Worm (Caenorhabditis elegans) whole organism, L1 larva: ENCODE data around the gene his-6.

Experiments
- C16A3.4 ChIP-seq: fragments of 150-350 bp; optimal IDR thresholded peaks from 2 replicates; lab custom pipeline; 2014; ENCODE audit warnings: missing biosample characterization, missing genetic modification characterization
- C34B4.2 ChIP-seq: sonication (generic microtip); optimal IDR thresholded peaks from 2 replicates; lab custom pipeline; 2017; ENCODE audit warnings: mild to moderate bottlenecking, missing genetic modification characterization, missing compliant biosample characterization
- Y116A8C.19 ChIP-seq: sonication (generic microtip); optimal IDR thresholded peaks from 2 replicates; lab custom pipeline; 2016; ENCODE audit warnings: missing compliant biosample characterization, missing genetic modification characterization, borderline replicate concordance
- aha-1 ChIP-seq: fragments of 150-350 bp; optimal IDR thresholded peaks from 2 replicates; lab custom pipeline; 2014; ENCODE audit warnings: missing biosample characterization, missing genetic modification characterization
- ama-1 ChIP-seq: fragments of 150-350 bp; optimal IDR thresholded peaks from 2 replicates; lab custom pipeline; 2014
- blmp-1 ChIP-seq: fragments of 150-350 bp; optimal IDR thresholded peaks from 2 replicates; lab custom pipeline; 2014; ENCODE audit warnings: missing biosample characterization, missing genetic modification characterization
- ceh-8 ChIP-seq: fragments of 200-800 bp; sonication (Bioruptor generic); optimal IDR thresholded peaks from 2 replicates; lab custom pipeline; 2018; ENCODE audit warnings: mild to moderate bottlenecking, missing genetic modification characterization, moderate library complexity, missing compliant biosample characterization
- ceh-82 ChIP-seq, 3 experiments: fragments of 150-350 bp in 1 of 3; sonication (generic microtip) in 2 of 3; optimal IDR thresholded peaks; 2 replicates each; lab custom pipeline; 2014 to 2017; ENCODE audit warnings: missing biosample characterization in 3 of 3, missing genetic modification characterization in 3 of 3
- ces-1 ChIP-seq: fragments of 150-350 bp; optimal IDR thresholded peaks from 2 replicates; lab custom pipeline; 2014; ENCODE audit warnings: missing biosample characterization, missing genetic modification reagents, missing genetic modification characterization
- dpl-1 ChIP-seq, 3 experiments: fragments of 150-350 bp in 2 of 3; sonication (generic microtip) in 1 of 3; optimal IDR thresholded peaks; 2 replicates each; lab custom pipeline; 2014 to 2017; ENCODE audit warnings: missing biosample characterization in 3 of 3, missing genetic modification characterization in 3 of 3, missing genetic modification reagents in 3 of 3
- dsc-1 ChIP-seq: sonication (generic microtip); optimal IDR thresholded peaks from 2 replicates; lab custom pipeline; 2016; ENCODE audit warnings: mild to moderate bottlenecking, missing genetic modification characterization, missing compliant biosample characterization
- efl-1 ChIP-seq, 4 experiments: fragments of 150-350 bp; optimal IDR thresholded peaks in 3 of 4; peaks in 1 of 4; 1 replicate in 1 of 4; 2 replicates in 3 of 4; lab custom pipeline; 2014; ENCODE audit warnings: missing biosample characterization in 2 of 4, missing genetic modification characterization in 2 of 4, missing genetic modification reagents in 2 of 4
- efl-3 ChIP-seq: fragments of 200-800 bp; sonication (Bioruptor generic); optimal IDR thresholded peaks from 2 replicates; lab custom pipeline; 2018; ENCODE audit warnings: mild to moderate bottlenecking, missing genetic modification characterization, missing compliant biosample characterization
- elt-3 ChIP-seq, 6 experiments: fragments of 150-350 bp in 1 of 6; sonication (generic microtip); optimal IDR thresholded peaks; 2 replicates each; lab custom pipeline; 2017 to 2018; ENCODE audit warnings: missing biosample characterization in 6 of 6, missing genetic modification characterization in 6 of 6, inconsistent platforms in 1 of 6
- fkh-8 ChIP-seq: sonication (generic microtip); optimal IDR thresholded peaks from 2 replicates; lab custom pipeline; 2016; ENCODE audit warnings: mild to moderate bottlenecking, missing genetic modification characterization, missing compliant biosample characterization
- fos-1 ChIP-seq: fragments of 150-350 bp; optimal IDR thresholded peaks from 2 replicates; lab custom pipeline; 2014; ENCODE audit warnings: missing biosample characterization, missing genetic modification characterization
- grh-1 ChIP-seq: fragments of 200-800 bp; sonication (Bioruptor generic); IDR thresholded peaks from 2 replicates; pipeline ENCODE4 v1.3.6; 2022; ENCODE audit warnings: missing genetic modification reagents, missing genetic modification characterization, missing compliant biosample characterization
- hpl-2 ChIP-seq: fragments of 150-350 bp; optimal IDR thresholded peaks from 2 replicates; lab custom pipeline; 2014; ENCODE audit warnings: missing biosample characterization, missing genetic modification reagents, missing genetic modification characterization
- isw-1 ChIP-seq: fragments of 200-800 bp; sonication (Bioruptor generic); IDR thresholded peaks from 2 replicates; pipeline ENCODE4 v1.3.6; 2022; ENCODE audit warnings: missing genetic modification characterization, missing compliant biosample characterization
- jun-1 ChIP-seq: fragments of 150-350 bp; optimal IDR thresholded peaks from 2 replicates; lab custom pipeline; 2014; ENCODE audit warnings: missing biosample characterization, missing genetic modification reagents, missing genetic modification characterization
- lin-14 ChIP-seq: fragments of 200-800 bp; sonication (Bioruptor generic); optimal IDR thresholded peaks from 2 replicates; lab custom pipeline; 2018; ENCODE audit warnings: mild to moderate bottlenecking, missing genetic modification characterization, moderate library complexity, missing compliant biosample characterization
- lin-35 ChIP-seq, 2 experiments: fragments of 150-350 bp; optimal IDR thresholded peaks; 2 replicates each; lab custom pipeline; 2014; ENCODE audit warnings: missing biosample characterization in 2 of 2, missing genetic modification characterization in 2 of 2, missing genetic modification reagents in 2 of 2
- lin-39 ChIP-seq: fragments of 150-350 bp; optimal IDR thresholded peaks from 2 replicates; lab custom pipeline; 2014; ENCODE audit warnings: missing biosample characterization, missing genetic modification reagents, missing genetic modification characterization
- lsy-2 ChIP-seq, 2 experiments: fragments of 150-350 bp; optimal IDR thresholded peaks; 2 replicates each; lab custom pipeline; 2014; ENCODE audit warnings: missing biosample characterization in 2 of 2, missing genetic modification characterization in 2 of 2
- mab-9 ChIP-seq: fragments of 200-800 bp; sonication (Bioruptor generic); IDR thresholded peaks from 2 replicates; pipeline ENCODE4 v1.3.6; 2022; ENCODE audit warnings: missing genetic modification reagents, missing genetic modification characterization, missing compliant biosample characterization
- mdl-1 ChIP-seq, 2 experiments: fragments of 150-350 bp; optimal IDR thresholded peaks; 2 replicates each; lab custom pipeline; 2014 to 2017; ENCODE audit warnings: missing biosample characterization in 2 of 2, missing genetic modification characterization in 2 of 2, inconsistent platforms in 1 of 2
- mep-1 ChIP-seq: fragments of 150-350 bp; optimal IDR thresholded peaks from 2 replicates; lab custom pipeline; 2014; ENCODE audit warnings: missing biosample characterization, missing genetic modification characterization
- nhr-12 ChIP-seq: sonication (generic microtip); optimal IDR thresholded peaks from 2 replicates; lab custom pipeline; 2017; ENCODE audit warnings: missing biosample characterization, missing genetic modification characterization
- nhr-19 ChIP-seq: fragments of 200-800 bp; sonication (Bioruptor generic); conservative IDR thresholded peaks from 2 replicates; pipeline ENCODE4 v1.3.6; 2022; ENCODE audit warnings: missing genetic modification characterization, missing compliant biosample characterization
- nhr-20 ChIP-seq: sonication (generic microtip); optimal IDR thresholded peaks from 2 replicates; lab custom pipeline; 2016; ENCODE audit warnings: mild to moderate bottlenecking, missing genetic modification characterization, missing compliant biosample characterization
- nhr-237 ChIP-seq: fragments of 150-350 bp; optimal IDR thresholded peaks from 2 replicates; lab custom pipeline; 2014; ENCODE audit warnings: missing biosample characterization, missing genetic modification characterization
- nhr-28 ChIP-seq: fragments of 150-350 bp; optimal IDR thresholded peaks from 2 replicates; lab custom pipeline; 2014; ENCODE audit warnings: missing biosample characterization, missing genetic modification characterization
- nhr-47 ChIP-seq: sonication (generic microtip); optimal IDR thresholded peaks from 2 replicates; lab custom pipeline; 2016; ENCODE audit warnings: mild to moderate bottlenecking, missing genetic modification characterization, moderate library complexity, missing compliant biosample characterization
- nhr-71 ChIP-seq: sonication (generic microtip); optimal IDR thresholded peaks from 2 replicates; lab custom pipeline; 2016; ENCODE audit warnings: mild to moderate bottlenecking, missing genetic modification characterization, moderate library complexity, missing compliant biosample characterization
- nhr-77 ChIP-seq: fragments of 150-350 bp; optimal IDR thresholded peaks from 2 replicates; lab custom pipeline; 2014; ENCODE audit warnings: missing biosample characterization, missing genetic modification characterization
- nhr-84 ChIP-seq: sonication (generic microtip); optimal IDR thresholded peaks from 2 replicates; lab custom pipeline; 2017; ENCODE audit warnings: missing biosample characterization, missing genetic modification characterization
- nhr-85 ChIP-seq: sonication (generic microtip); peaks from one replicate; lab custom pipeline; 2016; ENCODE audit warnings: missing genetic modification characterization, inconsistent platforms, missing compliant biosample characterization
- nhr-90 ChIP-seq: sonication (generic microtip); optimal IDR thresholded peaks from 2 replicates; lab custom pipeline; 2016; ENCODE audit warnings: mild to moderate bottlenecking, missing genetic modification characterization, missing compliant biosample characterization; ENCODE audit not compliant: poor library complexity
- pag-3 ChIP-seq: sonication (generic microtip); optimal IDR thresholded peaks from 2 replicates; lab custom pipeline; 2017; ENCODE audit warnings: missing genetic modification characterization, mild to moderate bottlenecking, missing compliant biosample characterization, antibody characterized with exemption, borderline replicate concordance; ENCODE audit not compliant: insufficient read depth
- pax-3 ChIP-seq: fragments of 200-800 bp; sonication (Bioruptor generic); optimal IDR thresholded peaks from 2 replicates; lab custom pipeline; 2018; ENCODE audit warnings: mild to moderate bottlenecking, missing genetic modification characterization, moderate library complexity, missing compliant biosample characterization
- pqm-1 ChIP-seq: sonication (generic microtip); optimal IDR thresholded peaks from 3 replicates; lab custom pipeline; 2017; ENCODE audit warnings: missing biosample characterization, missing genetic modification characterization
- rnt-1 ChIP-seq: sonication (generic microtip); optimal IDR thresholded peaks from 2 replicates; lab custom pipeline; 2016; ENCODE audit warnings: mild to moderate bottlenecking, missing genetic modification characterization, moderate library complexity, missing compliant biosample characterization
- skn-1 ChIP-seq: fragments of 150-350 bp; optimal IDR thresholded peaks from 2 replicates; lab custom pipeline; 2014; ENCODE audit warnings: missing biosample characterization, missing genetic modification characterization
- snpc-4 ChIP-seq: fragments of 150-350 bp; optimal IDR thresholded peaks from 2 replicates; lab custom pipeline; 2014; ENCODE audit warnings: missing biosample characterization, missing genetic modification characterization
- sox-4 ChIP-seq: sonication (generic microtip); optimal IDR thresholded peaks from 2 replicates; lab custom pipeline; 2016; ENCODE audit warnings: missing genetic modification characterization, missing compliant biosample characterization
- swsn-7 ChIP-seq: sonication (generic microtip); optimal IDR thresholded peaks from 2 replicates; lab custom pipeline; 2016; ENCODE audit warnings: missing genetic modification characterization, missing compliant biosample characterization
- unc-30 ChIP-seq: sonication (generic microtip); optimal IDR thresholded peaks from 2 replicates; lab custom pipeline; 2017; ENCODE audit warnings: missing biosample characterization, missing genetic modification characterization
- unc-62 ChIP-seq: fragments of 150-350 bp; optimal IDR thresholded peaks from 2 replicates; lab custom pipeline; 2014; ENCODE audit warnings: missing biosample characterization, missing genetic modification reagents, missing genetic modification characterization
- unc-98 ChIP-seq: fragments of 200-800 bp; sonication (Bioruptor generic); IDR thresholded peaks from 2 replicates; pipeline ENCODE4 v1.3.6; 2022; ENCODE audit warnings: missing genetic modification characterization, missing compliant biosample characterization
- vab-15 ChIP-seq: sonication (generic microtip); optimal IDR thresholded peaks from 2 replicates; lab custom pipeline; 2017; ENCODE audit warnings: missing genotype, mild to moderate bottlenecking, missing genetic modification characterization, missing compliant biosample characterization
- zag-1 ChIP-seq: fragments of 150-350 bp; optimal IDR thresholded peaks from 2 replicates; lab custom pipeline; 2014; ENCODE audit warnings: missing biosample characterization, missing genetic modification characterization
- ztf-4 ChIP-seq: fragments of 150-350 bp; optimal IDR thresholded peaks from 2 replicates; lab custom pipeline; 2014; ENCODE audit warnings: missing biosample characterization, missing genetic modification characterization

Gene his-6

DNA sequence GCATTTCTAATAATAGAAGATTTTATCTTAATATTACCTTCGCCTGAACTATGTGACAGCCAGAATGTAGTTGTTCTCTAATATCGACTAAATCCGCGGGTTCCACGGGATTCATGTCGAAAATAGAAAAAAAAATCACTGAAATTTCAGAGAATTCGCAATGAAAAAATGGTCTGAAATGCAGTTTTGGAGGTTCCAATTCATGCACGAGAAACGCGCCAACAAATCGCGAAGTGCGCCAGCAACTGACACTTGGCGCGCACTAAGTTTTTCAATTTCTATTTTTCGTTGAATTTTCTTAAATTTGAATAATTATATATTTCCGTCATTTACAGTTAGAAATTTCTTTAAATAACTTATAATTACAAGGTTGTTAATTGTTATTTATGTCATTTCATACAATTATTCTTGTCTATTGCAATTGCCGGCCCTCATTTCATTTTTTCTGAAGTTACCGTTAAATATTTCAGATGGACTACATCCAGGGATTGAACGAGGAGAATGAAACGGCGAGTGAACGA is 35.1 kb upstream of the his-6 start, which contains the start of the genes F25G6.9 and symk-1 (continued):
- TF ChIP-seq sox-4 (peak; percentile 57), unc-62 (GFP tag; lab: Kevin White, UChicago) (no peak), jun-1 (tag; lab: Kevin White, UChicago) (no peak), pqm-1 (no peak), dpl-1 (GFP tag; optimal IDR thresholded peaks at IDR 0.05; lab: Kevin White, UChicago) (peak; percentile 61 to 75 (median 71)), nhr-237 (tag; lab: Kevin White, UChicago) (no peak), nhr-12 (tag; lab: Kevin White, UChicago) (no peak), nhr-90 (tag; lab: Kevin White, UChicago) (peak; percentile 79), mab-9 (no peak), elt-3 (tag; optimal IDR thresholded peaks at IDR 0.05; lab: Kevin White, UChicago) (peak in 2 of 6 experiments; percentile 13 to 17), skn-1 (tag; lab: Kevin White, UChicago) (peak; percentile 52), lsy-2 (tag; optimal IDR thresholded peaks at IDR 0.05; lab: Kevin White, UChicago) (peak; percentile 72 to 82), nhr-84 (tag; lab: Kevin White, UChicago) (no peak), Y116A8C.19 (no peak), unc-30 (tag; lab: Kevin White, UChicago) (no peak), dsc-1 (peak; percentile 82), mdl-1 (tag; optimal IDR thresholded peaks at IDR 0.05; lab: Kevin White, UChicago) (peak in 1 of 2 experiments; percentile 37), nhr-47 (tag; lab: Kevin White, UChicago) (peak; percentile 89), C34B4.2 (tag; lab: Kevin White, UChicago) (no peak), lin-35 (GFP tag; optimal IDR thresholded peaks at IDR 0.05; lab: Kevin White, UChicago) (peak; percentile 70 to 73), lin-14 (peak; percentile 72), ceh-82 (tag; optimal IDR thresholded peaks at IDR 0.05; lab: Kevin White, UChicago) (peak; percentile 58 to 74 (median 69)), pag-3 (tag; lab: Kevin White, UChicago) (no peak), nhr-71 (tag; lab: Kevin White, UChicago) (peak; percentile 86), swsn-7 (tag; lab: Kevin White, UChicago) (peak; percentile 82), aha-1 (tag; lab: Kevin White, UChicago) (no peak), fos-1 (peak; percentile 7), nhr-28 (tag; lab: Kevin White, UChicago) (no peak), rnt-1 (peak; percentile 86), pax-3 (no peak), lin-39 (tag; lab: Kevin White, UChicago) (peak; percentile 76), unc-98 (GFP tag; lab: Robert Waterston, UW) (no peak), nhr-20 (peak; percentile 77), mep-1 (peak; percentile 87), nhr-77 (tag; lab: Kevin White, UChicago) (no peak), nhr-85 (tag; lab: Kevin White, UChicago) (peak; percentile 86), ces-1 (GFP tag; lab: Kevin White, UChicago) (no peak), vab-15 (tag; lab: Kevin White, UChicago) (no peak), grh-1 (GFP tag; lab: Robert Waterston, UW) (peak; percentile 44), isw-1 (GFP tag; lab: Robert Waterston, UW) (peak; percentile 66), snpc-4 (tag; lab: Kevin White, UChicago) (peak; percentile 75), ceh-8 (GFP tag; lab: Kevin White, UChicago) (peak; percentile 37), ztf-4 (tag; lab: Kevin White, UChicago) (peak; percentile 12), efl-1 (optimal IDR thresholded peaks at IDR 0.05; lab: Kevin White, UChicago) (peak; percentile 64 to 77), efl-1 (GFP tag; optimal IDR thresholded peaks at IDR 0.05 in 1 of 2; lab: Kevin White, UChicago) (peak; percentile 73 to 97), zag-1 (tag; lab: Kevin White, UChicago) (no peak), nhr-19 (GFP tag; lab: Robert Waterston, UW) (peak; percentile 82), efl-3 (GFP tag; lab: Kevin White, UChicago) (no peak), C16A3.4 (tag; lab: Kevin White, UChicago) (peak; percentile 10), blmp-1 (tag; lab: Kevin White, UChicago) (no peak), ama-1 (lab: Kevin White, UChicago) (no peak), hpl-2 (GFP tag; lab: Kevin White, UChicago) (peak; percentile 44), fkh-8 (tag; lab: Kevin White, UChicago) (peak; percentile 9)
